Worm (Caenorhabditis elegans) whole organism, L4 larva: ENCODE data around the gene F26D11.1.

Experiments used
- ceh-82 ChIP-seq: sonication (generic microtip); optimal IDR thresholded peaks from 2 replicates; lab custom pipeline; 2017; ENCODE audit warnings: missing biosample characterization, missing genetic modification characterization
- ces-1 ChIP-seq: fragments of 150-350 bp; sonication (generic microtip); optimal IDR thresholded peaks from 4 replicates; lab custom pipeline; 2014; ENCODE audit warnings: missing biosample characterization, missing genetic modification reagents, missing genetic modification characterization
- lin-1 ChIP-seq: fragments of 200-800 bp; sonication (Bioruptor generic); IDR thresholded peaks from 2 replicates; pipeline ENCODE4 v1.3.6; 2022; ENCODE audit warnings: missing genetic modification reagents, missing genetic modification characterization, missing compliant biosample characterization
- lin-13 ChIP-seq: fragments of 150-350 bp; optimal IDR thresholded peaks from 2 replicates; lab custom pipeline; 2014; ENCODE audit warnings: missing biosample characterization, missing genetic modification reagents, missing genetic modification characterization
- lin-39 ChIP-seq: fragments of 150-350 bp; optimal IDR thresholded peaks from 2 replicates; lab custom pipeline; 2014; ENCODE audit warnings: missing biosample characterization, missing genetic modification reagents, missing genetic modification characterization
- lir-3 ChIP-seq: sonication (generic microtip); optimal IDR thresholded peaks from 2 replicates; lab custom pipeline; 2016; ENCODE audit warnings: mild to moderate bottlenecking, missing genetic modification characterization, missing compliant biosample characterization
- lsy-2 ChIP-seq, 2 experiments: fragments of 150-350 bp in 1 of 2; sonication (generic microtip) in 1 of 2; optimal IDR thresholded peaks; 2 replicates each; lab custom pipeline; 2014 to 2017; ENCODE audit warnings: missing biosample characterization in 2 of 2, missing genetic modification characterization in 2 of 2
- mdl-1 ChIP-seq, 2 experiments: fragments of 150-350 bp in 1 of 2; sonication (generic microtip) in 1 of 2; optimal IDR thresholded peaks; 2 replicates each; lab custom pipeline; 2014 to 2017; ENCODE audit warnings: missing biosample characterization in 2 of 2, missing genetic modification characterization in 2 of 2
- mdt-29 ChIP-seq: fragments of 200-800 bp; sonication (Bioruptor generic); IDR thresholded peaks from 2 replicates; pipeline ENCODE4 v1.3.6; 2022; ENCODE audit warnings: missing genetic modification reagents, missing genetic modification characterization, missing compliant biosample characterization
- php-3 ChIP-seq: fragments of 200-800 bp; sonication (Bioruptor generic); IDR thresholded peaks from 2 replicates; pipeline ENCODE4 v1.3.6; 2022; ENCODE audit warnings: missing genetic modification reagents, missing genetic modification characterization, missing compliant biosample characterization
- pqm-1 ChIP-seq: sonication (generic microtip); optimal IDR thresholded peaks from 2 replicates; lab custom pipeline; 2017; ENCODE audit warnings: missing biosample characterization, missing genetic modification characterization
- set-16 ChIP-seq: fragments of 200-800 bp; sonication (Bioruptor generic); IDR thresholded peaks from 2 replicates; pipeline ENCODE4 v1.3.6; 2022; ENCODE audit warnings: missing genetic modification reagents, missing genetic modification characterization, missing compliant biosample characterization

DNA sequence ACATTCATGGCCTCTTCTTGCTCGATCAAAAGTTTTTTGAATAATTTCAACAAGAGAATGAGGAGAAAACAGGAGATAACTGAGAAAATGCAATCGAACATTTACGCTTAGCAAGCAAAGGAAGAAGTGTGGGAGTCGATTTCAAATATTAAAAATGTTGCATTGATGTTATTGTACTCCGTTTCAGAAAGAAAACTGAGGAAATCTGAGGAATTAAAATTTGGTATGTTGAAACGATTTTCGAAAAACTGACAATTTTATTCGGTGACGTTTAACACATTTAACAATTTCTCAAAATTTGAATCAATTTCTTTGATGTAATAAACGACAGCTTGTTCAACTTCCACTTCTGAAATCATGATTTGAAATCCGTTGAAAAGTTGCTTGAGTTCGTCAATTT, 26.8 kb upstream of the F26D11.1 start, which contains the start of gene F26D11.13:
- no peak for TF ChIP-seq pqm-1
- no peak for TF ChIP-seq lin-39 (tag; lab: Kevin White, UChicago)
- no peak for TF ChIP-seq lin-13 (GFP tag; lab: Kevin White, UChicago)
- TF ChIP-seq set-16 (GFP tag; lab: Robert Waterston, UW): no peak
- TF ChIP-seq php-3 (GFP tag; lab: Robert Waterston, UW): no peak
- TF ChIP-seq lsy-2 (tag; optimal IDR thresholded peaks at IDR 0.05; lab: Kevin White, UChicago): no peak
- TF ChIP-seq mdt-29 (GFP tag; lab: Robert Waterston, UW): no peak
- TF ChIP-seq lir-3 (tag; lab: Kevin White, UChicago): no peak
- TF ChIP-seq mdl-1 (tag; optimal IDR thresholded peaks at IDR 0.05; lab: Kevin White, UChicago): no peak
- TF ChIP-seq ceh-82 (tag; lab: Kevin White, UChicago): no peak
- no peak for TF ChIP-seq lin-1 (GFP tag; lab: Robert Waterston, UW)
- TF ChIP-seq ces-1: no peak
